Worm (Caenorhabditis elegans) whole organism, mixed stage, embryonic: Measurements from ENCODE around the gene F08D12.3.

ENCODE experiments used
- M03D4.4 ChIP-seq: sonication (generic microtip); optimal IDR thresholded peaks from 2 replicates; lab custom pipeline; 2017; ENCODE audit warnings: mild to moderate bottlenecking, missing genetic modification characterization, missing compliant biosample characterization
- bed-3 ChIP-seq: fragments of 200-800 bp; sonication (Bioruptor generic); optimal IDR thresholded peaks from 3 replicates; lab custom pipeline; 2018; ENCODE audit warnings: mild to moderate bottlenecking, missing genetic modification characterization, moderate library complexity, missing compliant biosample characterization
- ceh-39 ChIP-seq: fragments of 150-350 bp; optimal IDR thresholded peaks from 2 replicates; lab custom pipeline; 2014; ENCODE audit warnings: missing biosample characterization, missing genetic modification characterization
- ceh-83 ChIP-seq: fragments of 200-800 bp; sonication (Bioruptor generic); optimal IDR thresholded peaks from 2 replicates; lab custom pipeline; 2018; ENCODE audit warnings: mild to moderate bottlenecking, missing genetic modification characterization, missing compliant biosample characterization
- ces-1 ChIP-seq: fragments of 150-350 bp; optimal IDR thresholded peaks from 2 replicates; lab custom pipeline; 2014; ENCODE audit warnings: missing biosample characterization, missing genetic modification reagents, missing genetic modification characterization
- drap-1 ChIP-seq: fragments of 200-800 bp; sonication (Bioruptor generic); optimal IDR thresholded peaks from 3 replicates; lab custom pipeline; 2018; ENCODE audit warnings: mild to moderate bottlenecking, missing genetic modification characterization, missing compliant biosample characterization
- elt-1 ChIP-seq: sonication (generic microtip); optimal IDR thresholded peaks from 2 replicates; lab custom pipeline; 2017; ENCODE audit warnings: missing genetic modification characterization, mild to moderate bottlenecking, missing compliant biosample characterization, antibody characterized with exemption, moderate library complexity, borderline replicate concordance; ENCODE audit not compliant: insufficient read depth
- elt-3 ChIP-seq: fragments of 150-350 bp; optimal IDR thresholded peaks from 2 replicates; lab custom pipeline; 2014; ENCODE audit warnings: missing biosample characterization, missing genetic modification characterization
- flh-1 ChIP-seq: fragments of 200-800 bp; sonication (Bioruptor generic); optimal IDR thresholded peaks from 2 replicates; lab custom pipeline; 2018; ENCODE audit warnings: mild to moderate bottlenecking, missing genetic modification characterization, moderate library complexity, missing compliant biosample characterization
- ham-2 ChIP-seq: fragments of 200-800 bp; sonication (Bioruptor generic); optimal IDR thresholded peaks from 2 replicates; lab custom pipeline; 2018; ENCODE audit warnings: mild to moderate bottlenecking, missing genetic modification characterization, missing compliant biosample characterization
- hlh-1 ChIP-seq: fragments of 150-350 bp; optimal IDR thresholded peaks from 2 replicates; lab custom pipeline; 2014; ENCODE audit warnings: missing biosample characterization, missing genetic modification reagents, missing genetic modification characterization
- lin-13 ChIP-seq: fragments of 150-350 bp; optimal IDR thresholded peaks from 2 replicates; lab custom pipeline; 2014; ENCODE audit warnings: missing biosample characterization, missing genetic modification characterization
- lin-32 ChIP-seq: fragments of 200-800 bp; sonication (Bioruptor generic); optimal IDR thresholded peaks from 2 replicates; lab custom pipeline; 2018; ENCODE audit warnings: mild to moderate bottlenecking, missing genetic modification characterization, missing compliant biosample characterization
- lsy-2 ChIP-seq: fragments of 150-350 bp; optimal IDR thresholded peaks from 2 replicates; lab custom pipeline; 2014; ENCODE audit warnings: missing biosample characterization, missing genetic modification characterization
- mab-5 ChIP-seq: fragments of 150-350 bp; optimal IDR thresholded peaks from 2 replicates; lab custom pipeline; 2014; ENCODE audit warnings: missing biosample characterization, missing genetic modification characterization
- mep-1 ChIP-seq: fragments of 150-350 bp; optimal IDR thresholded peaks from 2 replicates; lab custom pipeline; 2017; ENCODE audit warnings: missing biosample characterization, missing genetic modification reagents, missing genetic modification characterization, inconsistent platforms
- mls-2 ChIP-seq: sonication (generic microtip); optimal IDR thresholded peaks from 2 replicates; lab custom pipeline; 2016; ENCODE audit warnings: mild to moderate bottlenecking, missing genetic modification characterization, moderate library complexity, missing compliant biosample characterization
- nhr-12 ChIP-seq: fragments of 150-350 bp; optimal IDR thresholded peaks from 2 replicates; lab custom pipeline; 2014; ENCODE audit warnings: missing biosample characterization, missing genetic modification characterization
- nhr-2 ChIP-seq: fragments of 150-350 bp; optimal IDR thresholded peaks from 2 replicates; lab custom pipeline; 2014; ENCODE audit warnings: missing biosample characterization, missing genetic modification characterization
- nhr-237 ChIP-seq: fragments of 150-350 bp; optimal IDR thresholded peaks from 2 replicates; lab custom pipeline; 2014; ENCODE audit warnings: missing biosample characterization, missing genetic modification characterization
- nhr-28 ChIP-seq: fragments of 150-350 bp; optimal IDR thresholded peaks from 2 replicates; lab custom pipeline; 2014; ENCODE audit warnings: missing biosample characterization, missing genetic modification characterization
- nhr-76 ChIP-seq: sonication (generic microtip); optimal IDR thresholded peaks from 2 replicates; lab custom pipeline; 2017; ENCODE audit warnings: missing biosample characterization, missing genetic modification characterization
- pha-4 ChIP-seq: fragments of 150-350 bp; optimal IDR thresholded peaks from 2 replicates; lab custom pipeline; 2018; ENCODE audit warnings: missing biosample characterization, missing genetic modification reagents, missing genetic modification characterization
- sem-2 ChIP-seq: fragments of 200-800 bp; sonication (Bioruptor generic); optimal IDR thresholded peaks from 2 replicates; lab custom pipeline; 2018; ENCODE audit warnings: mild to moderate bottlenecking, missing genetic modification characterization, missing compliant biosample characterization
- snpc-4 ChIP-seq: fragments of 150-350 bp; optimal IDR thresholded peaks from 2 replicates; lab custom pipeline; 2014; ENCODE audit warnings: missing biosample characterization, missing genetic modification characterization
- sptf-1 ChIP-seq: sonication (generic microtip); optimal IDR thresholded peaks from 2 replicates; lab custom pipeline; 2017; ENCODE audit warnings: mild to moderate bottlenecking, missing genetic modification characterization, moderate library complexity, missing compliant biosample characterization
- tbx-8 ChIP-seq: fragments of 200-800 bp; sonication (Bioruptor generic); optimal IDR thresholded peaks from 2 replicates; lab custom pipeline; 2018; ENCODE audit warnings: mild to moderate bottlenecking, missing genetic modification characterization, moderate library complexity, missing compliant biosample characterization
- unc-120 ChIP-seq: sonication (generic microtip); optimal IDR thresholded peaks from 2 replicates; lab custom pipeline; 2017; ENCODE audit warnings: missing genetic modification characterization, missing compliant biosample characterization; ENCODE audit not compliant: poor library complexity, severe bottlenecking
- unc-39 ChIP-seq: fragments of 150-350 bp; optimal IDR thresholded peaks from 2 replicates; lab custom pipeline; 2014; ENCODE audit warnings: missing biosample characterization, missing genetic modification characterization
- unc-62 ChIP-seq: fragments of 150-350 bp; optimal IDR thresholded peaks from 2 replicates; lab custom pipeline; 2014; ENCODE audit warnings: missing biosample characterization, missing genetic modification reagents, missing genetic modification characterization
- zip-8 ChIP-seq: fragments of 150-350 bp; optimal IDR thresholded peaks from 2 replicates; lab custom pipeline; 2014; ENCODE audit warnings: missing biosample characterization, missing genetic modification characterization
- ztf-11 ChIP-seq: fragments of 150-350 bp; optimal IDR thresholded peaks from 2 replicates; lab custom pipeline; 2014; ENCODE audit warnings: missing biosample characterization, missing genetic modification characterization

Gene F08D12.3

DNA sequence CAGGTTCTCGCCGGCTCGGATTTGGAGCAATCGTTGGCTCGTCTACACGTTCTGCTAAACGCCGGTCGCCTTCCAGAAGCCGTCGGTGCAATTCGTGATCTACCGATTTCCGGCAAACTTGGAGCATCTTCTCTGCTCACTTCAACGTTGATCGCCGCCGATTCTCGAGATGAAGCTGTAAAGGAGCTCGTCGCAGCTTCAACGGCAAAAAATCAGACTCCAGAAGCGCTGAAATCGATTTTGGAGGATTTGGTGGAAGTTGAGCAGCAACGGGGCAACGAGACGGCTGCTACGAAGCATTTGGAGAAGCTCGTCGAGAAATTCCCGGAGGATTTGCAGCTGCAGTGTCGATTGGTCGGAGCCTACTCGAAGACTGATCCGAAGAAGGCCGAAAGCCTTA, 12.3 kb downstream of the F08D12.3 start:
- no peak for TF ChIP-seq pha-4 (tag; lab: Kevin White, UChicago)
- no peak for TF ChIP-seq unc-62 (GFP tag; lab: Kevin White, UChicago)
- TF ChIP-seq M03D4.4 (tag; lab: Kevin White, UChicago), result no peak
- no peak for TF ChIP-seq nhr-76
- TF ChIP-seq bed-3 (GFP tag; lab: Kevin White, UChicago), result no peak
- TF ChIP-seq ces-1 (GFP tag; lab: Kevin White, UChicago), result no peak
- TF ChIP-seq tbx-8 (GFP tag; lab: Kevin White, UChicago), result no peak
- no peak for TF ChIP-seq ham-2
- TF ChIP-seq nhr-12, result no peak
- no peak for TF ChIP-seq elt-1 (tag; lab: Kevin White, UChicago)
- TF ChIP-seq ztf-11 (tag; lab: Kevin White, UChicago), result no peak
- no peak for TF ChIP-seq sem-2 (GFP tag; lab: Kevin White, UChicago)
- TF ChIP-seq flh-1 (GFP tag; lab: Kevin White, UChicago), result no peak
- no peak for TF ChIP-seq unc-39 (tag; lab: Kevin White, UChicago)
- TF ChIP-seq nhr-2 (tag; lab: Kevin White, UChicago), result no peak
- TF ChIP-seq hlh-1, result no peak
- no peak for TF ChIP-seq ceh-83 (GFP tag; lab: Kevin White, UChicago)

DNA sequence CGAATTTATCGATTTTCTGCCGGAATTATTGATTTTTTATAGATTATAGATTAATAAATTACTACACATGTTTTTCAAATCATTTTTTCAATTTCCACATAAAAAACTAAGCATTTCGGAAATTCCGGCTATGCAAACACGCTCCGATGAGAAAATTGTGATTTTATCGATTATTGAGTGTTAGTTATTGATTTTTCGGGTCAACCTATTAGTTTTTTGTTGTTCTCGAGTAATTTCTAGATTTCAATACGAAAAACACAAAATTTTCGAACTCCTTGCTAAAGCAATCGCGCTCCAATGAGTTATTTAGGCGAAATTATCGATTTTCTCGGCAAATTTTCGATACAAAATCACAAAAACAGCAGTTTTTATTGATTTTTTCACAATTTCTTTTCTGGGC, 16.1 kb downstream of the F08D12.3 start:
- TF ChIP-seq unc-120 (tag; lab: Kevin White, UChicago) (no peak), elt-3 (tag; lab: Kevin White, UChicago) (no peak)

DNA sequence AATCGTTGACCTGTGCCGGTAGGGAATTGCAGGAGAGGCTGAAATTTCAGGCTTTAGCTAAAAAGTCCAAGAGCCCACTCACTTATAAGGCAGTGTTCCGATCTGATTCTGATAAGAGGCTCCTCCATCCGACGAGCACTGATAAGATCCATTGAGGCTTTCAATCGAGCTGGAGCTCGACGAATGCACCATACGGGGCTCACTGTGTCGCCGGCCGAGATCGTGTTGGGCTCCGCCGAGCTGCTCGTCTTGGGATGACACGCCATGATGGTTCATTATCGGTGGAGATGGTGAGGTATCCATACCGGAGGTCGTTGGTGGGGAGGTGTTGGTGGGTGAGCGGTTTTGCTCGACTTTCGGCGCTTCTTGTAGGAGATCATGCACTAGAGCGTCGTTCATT, 17.1 kb downstream of the F08D12.3 start:
- TF ChIP-seq elt-3 (tag; lab: Kevin White, UChicago) (no peak), snpc-4 (tag; lab: Kevin White, UChicago) (no peak), lin-13 (no peak), zip-8 (tag; lab: Kevin White, UChicago) (no peak), ztf-11 (tag; lab: Kevin White, UChicago) (no peak), unc-120 (tag; lab: Kevin White, UChicago) (no peak), lin-32 (no peak), unc-39 (tag; lab: Kevin White, UChicago) (no peak), hlh-1 (no peak), unc-62 (GFP tag; lab: Kevin White, UChicago) (no peak), lsy-2 (tag; lab: Kevin White, UChicago) (no peak), mab-5 (no peak), mep-1 (tag; lab: Kevin White, UChicago) (no peak), nhr-237 (no peak), drap-1 (GFP tag; lab: Kevin White, UChicago) (no peak)

DNA sequence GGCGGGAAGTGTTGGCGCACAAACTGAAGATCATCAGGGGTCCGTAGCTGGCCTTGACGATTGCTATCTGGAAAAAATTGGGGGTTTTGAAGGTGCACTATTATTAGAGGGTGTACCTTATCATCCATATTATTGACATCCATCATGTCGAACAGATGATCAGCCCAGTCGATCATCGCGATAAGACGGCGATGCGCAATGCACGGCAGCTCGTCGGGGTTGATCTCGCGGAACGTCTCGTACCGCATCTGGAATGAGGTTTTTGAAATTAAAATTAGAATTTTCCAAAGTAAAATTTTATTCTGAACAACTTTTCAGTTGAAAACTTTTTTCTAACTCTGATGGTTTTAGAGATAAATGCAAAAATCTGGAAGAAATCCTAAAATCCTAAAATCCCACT, 18.6 kb downstream of the F08D12.3 start:
- TF ChIP-seq mab-5 (no peak), elt-1 (tag; lab: Kevin White, UChicago) (peak; percentile 3), snpc-4 (tag; lab: Kevin White, UChicago) (no peak)

DNA sequence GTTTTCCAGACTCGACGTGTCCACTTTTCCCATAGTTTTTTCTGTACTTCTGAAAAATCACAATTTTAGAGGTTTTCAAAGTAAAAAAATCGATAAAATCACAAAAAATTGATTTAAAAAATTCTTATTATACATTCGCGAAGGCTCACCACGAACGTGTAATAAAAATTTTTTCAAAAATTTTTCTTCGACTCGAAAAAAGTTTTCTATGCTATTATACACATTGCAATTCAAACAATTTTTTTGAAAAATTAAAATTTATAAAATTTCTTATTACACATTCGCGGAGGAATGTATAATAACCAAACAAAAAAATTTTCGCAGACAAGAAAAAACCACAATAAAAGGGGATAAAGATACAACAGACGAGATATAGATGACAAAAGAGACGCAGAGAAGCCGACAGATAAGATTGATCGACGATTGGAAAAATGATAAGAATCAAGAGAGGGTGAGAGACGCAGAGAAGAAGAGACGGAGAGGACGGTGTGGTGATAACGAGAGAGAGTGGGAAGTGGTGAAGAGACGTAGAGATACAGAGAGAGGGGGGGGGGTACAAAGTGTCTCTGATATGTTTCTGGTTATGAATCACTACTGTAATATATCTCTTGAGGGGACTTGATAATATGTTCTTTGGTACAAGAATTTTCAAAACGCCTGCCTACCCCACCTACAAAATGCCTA, 21.3 kb downstream of the F08D12.3 start, which contains the start of gene nhr-119:
TSS of gene nhr-119 (minus strand) at position 51 of the 684 bp plus-strand sequence.
- no peak for TF ChIP-seq bed-3 (GFP tag; lab: Kevin White, UChicago)
- TF ChIP-seq ceh-39 (tag; lab: Kevin White, UChicago), result no peak
- peak; percentile 33 for TF ChIP-seq nhr-237
- no peak for TF ChIP-seq nhr-28
- no peak for TF ChIP-seq nhr-12
- TF ChIP-seq elt-1 (tag; lab: Kevin White, UChicago), result peak; percentile 95
- TF ChIP-seq snpc-4 (tag; lab: Kevin White, UChicago), result no peak
- TF ChIP-seq unc-62 (GFP tag; lab: Kevin White, UChicago), result peak; percentile 79
- no peak for TF ChIP-seq zip-8 (tag; lab: Kevin White, UChicago)
- TF ChIP-seq unc-120 (tag; lab: Kevin White, UChicago), result peak; percentile 6
- no peak for TF ChIP-seq sptf-1 (tag; lab: Kevin White, UChicago)
- TF ChIP-seq ztf-11 (tag; lab: Kevin White, UChicago), result no peak
- TF ChIP-seq mls-2 (tag; lab: Kevin White, UChicago), result no peak
- TF ChIP-seq elt-3 (tag; lab: Kevin White, UChicago), result peak; percentile 94
- no peak for TF ChIP-seq lsy-2 (tag; lab: Kevin White, UChicago)
- TF ChIP-seq, all 35 proteins: peak for 5
